Worm (Caenorhabditis elegans) whole organism, L1 larva: ENCODE measurements around the gene sre-18.

ENCODE experiments used
- C04F5.9 ChIP-seq: sonication (generic microtip); optimal IDR thresholded peaks from 2 replicates; lab custom pipeline; 2016; ENCODE audit warnings: missing genetic modification characterization, missing compliant biosample characterization
- aly-2 ChIP-seq: fragments of 150-350 bp; optimal IDR thresholded peaks from 2 replicates; lab custom pipeline; 2014; ENCODE audit warnings: missing biosample characterization, missing genetic modification characterization
- ama-1 ChIP-seq: fragments of 150-350 bp; optimal IDR thresholded peaks from 2 replicates; lab custom pipeline; 2014
- blmp-1 ChIP-seq: fragments of 150-350 bp; optimal IDR thresholded peaks from 2 replicates; lab custom pipeline; 2014; ENCODE audit warnings: missing biosample characterization, missing genetic modification characterization
- ceh-8 ChIP-seq: fragments of 200-800 bp; sonication (Bioruptor generic); optimal IDR thresholded peaks from 2 replicates; lab custom pipeline; 2018; ENCODE audit warnings: mild to moderate bottlenecking, missing genetic modification characterization, moderate library complexity, missing compliant biosample characterization
- ceh-82 ChIP-seq, 3 experiments: fragments of 150-350 bp in 1 of 3; sonication (generic microtip) in 2 of 3; optimal IDR thresholded peaks; 2 replicates each; lab custom pipeline; 2014 to 2017; ENCODE audit warnings: missing biosample characterization in 3 of 3, missing genetic modification characterization in 3 of 3
- ceh-88 ChIP-seq: fragments of 200-800 bp; sonication (Bioruptor generic); IDR thresholded peaks from 2 replicates; pipeline ENCODE4 v1.3.6; 2022; ENCODE audit warnings: missing genetic modification characterization, missing compliant biosample characterization
- ceh-90 ChIP-seq: sonication (generic microtip); optimal IDR thresholded peaks from 2 replicates; lab custom pipeline; 2016; ENCODE audit warnings: missing genetic modification characterization, missing compliant biosample characterization
- ces-1 ChIP-seq: fragments of 150-350 bp; optimal IDR thresholded peaks from 2 replicates; lab custom pipeline; 2014; ENCODE audit warnings: missing biosample characterization, missing genetic modification reagents, missing genetic modification characterization
- efl-1 ChIP-seq, 4 experiments: fragments of 150-350 bp; optimal IDR thresholded peaks in 3 of 4; peaks in 1 of 4; 1 replicate in 1 of 4; 2 replicates in 3 of 4; lab custom pipeline; 2014; ENCODE audit warnings: missing biosample characterization in 2 of 4, missing genetic modification characterization in 2 of 4, missing genetic modification reagents in 2 of 4
- efl-3 ChIP-seq: fragments of 200-800 bp; sonication (Bioruptor generic); optimal IDR thresholded peaks from 2 replicates; lab custom pipeline; 2018; ENCODE audit warnings: mild to moderate bottlenecking, missing genetic modification characterization, missing compliant biosample characterization
- elt-3 ChIP-seq, 6 experiments: fragments of 150-350 bp in 1 of 6; sonication (generic microtip); optimal IDR thresholded peaks; 2 replicates each; lab custom pipeline; 2017 to 2018; ENCODE audit warnings: missing biosample characterization in 6 of 6, missing genetic modification characterization in 6 of 6, inconsistent platforms in 1 of 6
- ets-5 ChIP-seq: fragments of 200-800 bp; sonication (Bioruptor generic); IDR thresholded peaks from 2 replicates; pipeline ENCODE4 v1.3.6; 2022; ENCODE audit warnings: missing genetic modification characterization, missing compliant biosample characterization
- fkh-10 ChIP-seq: sonication (generic microtip); optimal IDR thresholded peaks from 2 replicates; lab custom pipeline; 2017; ENCODE audit warnings: missing biosample characterization, missing genetic modification reagents, missing genetic modification characterization
- fkh-4 ChIP-seq: sonication (generic microtip); optimal IDR thresholded peaks from 2 replicates; lab custom pipeline; 2016; ENCODE audit warnings: missing compliant biosample characterization, missing genetic modification characterization, borderline replicate concordance
- fkh-8 ChIP-seq: sonication (generic microtip); optimal IDR thresholded peaks from 2 replicates; lab custom pipeline; 2016; ENCODE audit warnings: mild to moderate bottlenecking, missing genetic modification characterization, missing compliant biosample characterization
- hlh-4 ChIP-seq: sonication (generic microtip); optimal IDR thresholded peaks from 2 replicates; lab custom pipeline; 2016; ENCODE audit warnings: mild to moderate bottlenecking, missing genetic modification characterization, missing compliant biosample characterization
- hpl-2 ChIP-seq: fragments of 150-350 bp; optimal IDR thresholded peaks from 2 replicates; lab custom pipeline; 2014; ENCODE audit warnings: missing biosample characterization, missing genetic modification reagents, missing genetic modification characterization
- jun-1 ChIP-seq: fragments of 150-350 bp; optimal IDR thresholded peaks from 2 replicates; lab custom pipeline; 2014; ENCODE audit warnings: missing biosample characterization, missing genetic modification reagents, missing genetic modification characterization
- lin-14 ChIP-seq: fragments of 200-800 bp; sonication (Bioruptor generic); optimal IDR thresholded peaks from 2 replicates; lab custom pipeline; 2018; ENCODE audit warnings: mild to moderate bottlenecking, missing genetic modification characterization, moderate library complexity, missing compliant biosample characterization
- lin-35 ChIP-seq, 2 experiments: fragments of 150-350 bp; optimal IDR thresholded peaks; 2 replicates each; lab custom pipeline; 2014; ENCODE audit warnings: missing biosample characterization in 2 of 2, missing genetic modification characterization in 2 of 2, missing genetic modification reagents in 2 of 2
- lir-3 ChIP-seq: sonication (generic microtip); optimal IDR thresholded peaks from 2 replicates; lab custom pipeline; 2016; ENCODE audit warnings: mild to moderate bottlenecking, missing genetic modification characterization, moderate library complexity, missing compliant biosample characterization; ENCODE audit not compliant: poor library complexity
- mdl-1 ChIP-seq, 2 experiments: fragments of 150-350 bp; optimal IDR thresholded peaks; 2 replicates each; lab custom pipeline; 2014 to 2017; ENCODE audit warnings: missing biosample characterization in 2 of 2, missing genetic modification characterization in 2 of 2, inconsistent platforms in 1 of 2
- mef-2 ChIP-seq: fragments of 150-350 bp; optimal IDR thresholded peaks from 2 replicates; lab custom pipeline; 2014; ENCODE audit warnings: missing biosample characterization, missing genetic modification characterization
- mep-1 ChIP-seq: fragments of 150-350 bp; optimal IDR thresholded peaks from 2 replicates; lab custom pipeline; 2014; ENCODE audit warnings: missing biosample characterization, missing genetic modification characterization
- nhr-20 ChIP-seq: sonication (generic microtip); optimal IDR thresholded peaks from 2 replicates; lab custom pipeline; 2016; ENCODE audit warnings: mild to moderate bottlenecking, missing genetic modification characterization, missing compliant biosample characterization
- nhr-237 ChIP-seq: fragments of 150-350 bp; optimal IDR thresholded peaks from 2 replicates; lab custom pipeline; 2014; ENCODE audit warnings: missing biosample characterization, missing genetic modification characterization
- nhr-28 ChIP-seq: fragments of 150-350 bp; optimal IDR thresholded peaks from 2 replicates; lab custom pipeline; 2014; ENCODE audit warnings: missing biosample characterization, missing genetic modification characterization
- nhr-76 ChIP-seq: sonication (generic microtip); optimal IDR thresholded peaks from 2 replicates; lab custom pipeline; 2017; ENCODE audit warnings: missing biosample characterization, missing genetic modification characterization
- nhr-85 ChIP-seq: sonication (generic microtip); peaks from one replicate; lab custom pipeline; 2016; ENCODE audit warnings: missing genetic modification characterization, inconsistent platforms, missing compliant biosample characterization
- rnt-1 ChIP-seq: sonication (generic microtip); optimal IDR thresholded peaks from 2 replicates; lab custom pipeline; 2016; ENCODE audit warnings: mild to moderate bottlenecking, missing genetic modification characterization, moderate library complexity, missing compliant biosample characterization
- sptf-1 ChIP-seq: fragments of 150-350 bp; optimal IDR thresholded peaks from 2 replicates; lab custom pipeline; 2014; ENCODE audit warnings: missing biosample characterization, missing genetic modification characterization
- swsn-7 ChIP-seq: sonication (generic microtip); optimal IDR thresholded peaks from 2 replicates; lab custom pipeline; 2016; ENCODE audit warnings: missing genetic modification characterization, missing compliant biosample characterization
- tlp-1 ChIP-seq: fragments of 150-350 bp; optimal IDR thresholded peaks from 2 replicates; lab custom pipeline; 2014; ENCODE audit warnings: missing biosample characterization, missing genetic modification characterization
- unc-130 ChIP-seq: fragments of 150-350 bp; optimal IDR thresholded peaks from 2 replicates; lab custom pipeline; 2017; ENCODE audit warnings: missing biosample characterization, missing genetic modification characterization, inconsistent platforms
- unc-30 ChIP-seq: sonication (generic microtip); optimal IDR thresholded peaks from 2 replicates; lab custom pipeline; 2017; ENCODE audit warnings: missing biosample characterization, missing genetic modification characterization
- unc-98 ChIP-seq: fragments of 200-800 bp; sonication (Bioruptor generic); IDR thresholded peaks from 2 replicates; pipeline ENCODE4 v1.3.6; 2022; ENCODE audit warnings: missing genetic modification characterization, missing compliant biosample characterization
- vab-15 ChIP-seq: sonication (generic microtip); optimal IDR thresholded peaks from 2 replicates; lab custom pipeline; 2017; ENCODE audit warnings: missing genotype, mild to moderate bottlenecking, missing genetic modification characterization, missing compliant biosample characterization

The sre-18 gene

ce11 chrIV:12218253-12218652 is 11.3 kb downstream of the sre-18 start:
- TF ChIP-seq ces-1 (GFP tag; lab: Kevin White, UChicago), result no peak
- TF ChIP-seq blmp-1 (tag; lab: Kevin White, UChicago), result peak; percentile 27
- TF ChIP-seq swsn-7, result no peak
- no peak for TF ChIP-seq mef-2 (tag; lab: Kevin White, UChicago)

ce11 chrIV:12217142-12217541 is 12.4 kb downstream of the sre-18 start:
- TF ChIP-seq nhr-85 (tag; lab: Kevin White, UChicago) (peak; percentile 73), sptf-1 (tag; lab: Kevin White, UChicago) (no peak), mdl-1 (tag; optimal IDR thresholded peaks at IDR 0.05; lab: Kevin White, UChicago) (no peak), efl-1 (optimal IDR thresholded peaks at IDR 0.05; lab: Kevin White, UChicago) (no peak), efl-1 (GFP tag; optimal IDR thresholded peaks at IDR 0.05 in 1 of 2; lab: Kevin White, UChicago) (peak in 1 of 2 experiments; percentile 17), elt-3 (tag; optimal IDR thresholded peaks at IDR 0.05; lab: Kevin White, UChicago) (peak in 1 of 6 experiments; percentile 59), mep-1 (tag; lab: Kevin White, UChicago) (peak; percentile 3), blmp-1 (tag; lab: Kevin White, UChicago) (peak; percentile 83)
- TF ChIP-seq, all 84 proteins: peak for 5

ce11 chrIV:12215762-12216295 is 13.8 kb downstream of the sre-18 start, which contains the start of gene phy-2:
phy-2 (minus strand) TSS chrIV:12215987.
- TF ChIP-seq efl-1 (optimal IDR thresholded peaks at IDR 0.05; lab: Kevin White, UChicago), result no peak
- TF ChIP-seq efl-1 (GFP tag; optimal IDR thresholded peaks at IDR 0.05 in 1 of 2; lab: Kevin White, UChicago), result peak in 1 of 2 experiments; percentile 72
- TF ChIP-seq hlh-4 (tag; lab: Kevin White, UChicago), result no peak
- peak; percentile 46 for TF ChIP-seq lin-14 (GFP tag; lab: Kevin White, UChicago)
- TF ChIP-seq, all 84 proteins: peak for 2

- TF ChIP-seq efl-1 (optimal IDR thresholded peaks at IDR 0.05; lab: Kevin White, UChicago) (no peak), efl-1 (GFP tag; optimal IDR thresholded peaks at IDR 0.05 in 1 of 2; lab: Kevin White, UChicago) (peak in 1 of 2 experiments; percentile 62), fkh-10 (no peak), blmp-1 (tag; lab: Kevin White, UChicago) (no peak), nhr-237 (no peak), fkh-4 (tag; lab: Kevin White, UChicago) (no peak)
These were observed 16.8 kb downstream of the sre-18 start for ce11 chrIV:12212814-12213213.

- TF ChIP-seq unc-98, result no peak
- no peak for TF ChIP-seq ama-1 (lab: Kevin White, UChicago)
- TF ChIP-seq nhr-85 (tag; lab: Kevin White, UChicago), result no peak
- TF ChIP-seq ceh-82 (tag; optimal IDR thresholded peaks at IDR 0.05; lab: Kevin White, UChicago), result no peak
These were observed 18.3 kb downstream of the sre-18 start for ce11 chrIV:12211292-12211691.

- TF ChIP-seq nhr-85 (tag; lab: Kevin White, UChicago), result peak; percentile 81
- TF ChIP-seq mdl-1 (tag; optimal IDR thresholded peaks at IDR 0.05; lab: Kevin White, UChicago), result no peak
- no peak for TF ChIP-seq ets-5 (GFP tag; lab: Robert Waterston, UW)
- no peak for TF ChIP-seq unc-130 (tag; lab: Kevin White, UChicago)
- TF ChIP-seq rnt-1 (tag; lab: Kevin White, UChicago), result peak; percentile 62
- no peak for TF ChIP-seq blmp-1 (tag; lab: Kevin White, UChicago)
- no peak for TF ChIP-seq nhr-28 (tag; lab: Kevin White, UChicago)
- TF ChIP-seq ceh-88 (GFP tag; lab: Robert Waterston, UW), result no peak
- no peak for TF ChIP-seq nhr-76 (tag; lab: Kevin White, UChicago)
- TF ChIP-seq fkh-8, result no peak
- no peak for TF ChIP-seq vab-15 (tag; lab: Kevin White, UChicago)
- TF ChIP-seq aly-2 (tag; lab: Kevin White, UChicago), result peak; percentile 61
- peak in 1 of 6 experiments; percentile 21 for TF ChIP-seq elt-3 (tag; optimal IDR thresholded peaks at IDR 0.05; lab: Kevin White, UChicago)
- peak; percentile 69 for TF ChIP-seq nhr-20 (tag; lab: Kevin White, UChicago)
- TF ChIP-seq hpl-2 (GFP tag; lab: Kevin White, UChicago), result no peak
- TF ChIP-seq lin-14 (GFP tag; lab: Kevin White, UChicago), result peak; percentile 64
- no peak for TF ChIP-seq sptf-1 (tag; lab: Kevin White, UChicago)
- TF ChIP-seq nhr-237, result no peak
- TF ChIP-seq tlp-1 (tag; lab: Kevin White, UChicago), result no peak
- TF ChIP-seq ceh-82 (tag; optimal IDR thresholded peaks at IDR 0.05; lab: Kevin White, UChicago), result peak; percentile 18 to 43 (median 21)
- peak; percentile 93 to 94 for TF ChIP-seq lin-35 (GFP tag; optimal IDR thresholded peaks at IDR 0.05; lab: Kevin White, UChicago)
- TF ChIP-seq jun-1 (tag; lab: Kevin White, UChicago), result peak; percentile 16
- TF ChIP-seq lir-3 (tag; lab: Kevin White, UChicago), result no peak
- TF ChIP-seq unc-30 (tag; lab: Kevin White, UChicago), result no peak
- TF ChIP-seq ceh-8, result no peak
- TF ChIP-seq efl-3 (GFP tag; lab: Kevin White, UChicago), result no peak
- peak; percentile 33 for TF ChIP-seq C04F5.9 (tag; lab: Kevin White, UChicago)
- no peak for TF ChIP-seq ceh-90 (tag; lab: Kevin White, UChicago)
- TF ChIP-seq ces-1 (GFP tag; lab: Kevin White, UChicago), result no peak
These were observed 20.4 kb downstream of the sre-18 start, which contains the start of the genes marb-1 and F35G2.3 for ce11 chrIV:12208984-12209676. marb-1 (minus strand) TSS chrIV:12209010. F35G2.3 (plus strand) TSS chrIV:12209626.
